Fruit fly (Drosophila melanogaster) whole organism, embryonic: ENCODE results near the gene Setx.
A peak's percentile ranks its signal among the peaks of the same experiment; 100 is the strongest.

Source experiments
- Ada2b ChIP-seq: fragments of 200-800 bp; sonication (Bioruptor generic); IDR thresholded peaks from 2 replicates; pipeline ENCODE4 v1.3.6; 2022; ENCODE audit warnings: missing biosample characterization, missing genetic modification characterization
- CG10267 ChIP-seq: fragments of 200-800 bp; sonication (Bioruptor generic); optimal IDR thresholded peaks from 2 replicates; lab custom pipeline; 2018; ENCODE audit warnings: missing biosample characterization, mild to moderate bottlenecking, missing genetic modification characterization, moderate library complexity
- CG10431 ChIP-seq: fragments of 200-800 bp; sonication (Bioruptor generic); optimal IDR thresholded peaks from 3 replicates; lab custom pipeline; 2018; ENCODE audit warnings: missing biosample characterization, mild to moderate bottlenecking, missing genetic modification characterization
- CG11085 ChIP-seq: fragments of 200-800 bp; sonication (Bioruptor generic); IDR thresholded peaks from 2 replicates; pipeline ENCODE4 v1.3.6; 2022; ENCODE audit warnings: missing biosample characterization, missing genetic modification characterization
- CG11560 ChIP-seq: fragments of 200-800 bp; sonication (Bioruptor generic); IDR thresholded peaks from 3 replicates; pipeline ENCODE4 v1.3.6; 2022; ENCODE audit warnings: missing biosample characterization, missing genetic modification characterization
- CG1233 ChIP-seq: fragments of 200-800 bp; sonication (Bioruptor generic); optimal IDR thresholded peaks from 4 replicates; lab custom pipeline; 2018; ENCODE audit warnings: missing biosample characterization, mild to moderate bottlenecking, missing genetic modification characterization
- CG13894 ChIP-seq: fragments of 200-800 bp; sonication (Bioruptor generic); optimal IDR thresholded peaks from 3 replicates; lab custom pipeline; 2018; ENCODE audit warnings: missing biosample characterization, mild to moderate bottlenecking, missing genetic modification characterization, moderate library complexity
- CG18011 ChIP-seq: fragments of 200-800 bp; sonication (Bioruptor generic); optimal IDR thresholded peaks from 2 replicates; lab custom pipeline; 2017; ENCODE audit warnings: missing biosample characterization, missing genetic modification characterization, mild to moderate bottlenecking, moderate library complexity, missing genotype
- CG18476 ChIP-seq: fragments of 200-800 bp; sonication (Bioruptor generic); optimal IDR thresholded peaks from 2 replicates; lab custom pipeline; 2016; ENCODE audit warnings: missing biosample characterization, mild to moderate bottlenecking, missing genetic modification characterization
- CG2712 ChIP-seq: fragments of 200-800 bp; optimal IDR thresholded peaks from 3 replicates; lab custom pipeline; 2019; ENCODE audit warnings: missing biosample characterization, mild to moderate bottlenecking, missing genetic modification characterization, moderate library complexity
- CG3163 ChIP-seq: fragments of 200-800 bp; sonication (Bioruptor generic); optimal IDR thresholded peaks from 3 replicates; lab custom pipeline; 2016; ENCODE audit warnings: missing biosample characterization, missing genetic modification characterization
- CG33213 ChIP-seq: fragments of 200-800 bp; sonication (Bioruptor generic); optimal IDR thresholded peaks from 3 replicates; lab custom pipeline; 2016; ENCODE audit warnings: missing biosample characterization, missing genetic modification characterization
- CG34224 ChIP-seq: fragments of 200-800 bp; sonication (Bioruptor generic); IDR thresholded peaks from 3 replicates; pipeline ENCODE4 v1.3.6; 2022; ENCODE audit warnings: missing biosample characterization, missing genetic modification characterization; ENCODE audit not compliant: partially characterized antibody
- CG3838 ChIP-seq: fragments of 200-800 bp; sonication (Bioruptor generic); optimal IDR thresholded peaks from 3 replicates; lab custom pipeline; 2016; ENCODE audit warnings: missing biosample characterization, missing genetic modification characterization
- CG3847 ChIP-seq: fragments of 200-800 bp; sonication (Bioruptor generic); IDR thresholded peaks from 2 replicates; pipeline ENCODE4 v1.3.6; 2022; ENCODE audit warnings: missing biosample characterization, missing genetic modification characterization
- CG4282 ChIP-seq: fragments of 200-800 bp; sonication (Bioruptor generic); optimal IDR thresholded peaks from 2 replicates; lab custom pipeline; 2016; ENCODE audit warnings: missing biosample characterization, missing genetic modification characterization
- CG4328 ChIP-seq: fragments of 200-800 bp; sonication (Bioruptor generic); optimal IDR thresholded peaks from 3 replicates; lab custom pipeline; 2017; ENCODE audit warnings: missing biosample characterization, missing genetic modification reagents, missing genetic modification characterization
- CG4707 ChIP-seq: fragments of 200-800 bp; sonication (Bioruptor generic); optimal IDR thresholded peaks from 2 replicates; lab custom pipeline; 2018; ENCODE audit warnings: missing biosample characterization, mild to moderate bottlenecking, missing genetic modification characterization, moderate library complexity
- CG6854 ChIP-seq: fragments of 200-800 bp; sonication (Bioruptor generic); optimal IDR thresholded peaks from 3 replicates; lab custom pipeline; 2017; ENCODE audit warnings: missing biosample characterization, mild to moderate bottlenecking, missing genetic modification characterization
- CG7745 ChIP-seq: fragments of 200-800 bp; sonication (Bioruptor generic); optimal IDR thresholded peaks from 2 replicates; lab custom pipeline; 2018; ENCODE audit warnings: missing biosample characterization, mild to moderate bottlenecking, missing genetic modification characterization, moderate library complexity
- CG7928 ChIP-seq: fragments of 200-800 bp; sonication (Bioruptor generic); optimal IDR thresholded peaks from 2 replicates; lab custom pipeline; 2017; ENCODE audit warnings: missing biosample characterization, mild to moderate bottlenecking, missing genetic modification characterization
- CG8290 ChIP-seq, 3 experiments: fragments of 200-800 bp; sonication (Bioruptor generic); optimal IDR thresholded peaks; 2 replicates each; lab custom pipeline; 2016 to 2019; ENCODE audit warnings: missing biosample characterization in 3 of 3, missing genetic modification characterization in 3 of 3, mild to moderate bottlenecking in 2 of 3, moderate library complexity in 1 of 3
- CG8478 ChIP-seq: fragments of >200 bp; optimal IDR thresholded peaks from 2 replicates; lab custom pipeline; 2018
- Ets97D ChIP-seq: fragments of 200-800 bp; sonication (Bioruptor generic); optimal IDR thresholded peaks from 3 replicates; lab custom pipeline; 2016; ENCODE audit warnings: missing biosample characterization, missing genetic modification characterization
- H2.0 ChIP-seq: fragments of 200-800 bp; sonication (Bioruptor generic); IDR thresholded peaks from 2 replicates; pipeline ENCODE4 v1.3.6; 2022; ENCODE audit warnings: missing biosample characterization, missing genetic modification characterization
- HLH4C ChIP-seq: fragments of 200-800 bp; sonication (Bioruptor generic); IDR thresholded peaks from 3 replicates; pipeline ENCODE4 v1.3.6; 2022; ENCODE audit warnings: missing biosample characterization, missing genetic modification characterization; ENCODE audit not compliant: partially characterized antibody
- Hey ChIP-seq: fragments of 200-800 bp; sonication (Bioruptor generic); optimal IDR thresholded peaks from 3 replicates; lab custom pipeline; 2018; ENCODE audit warnings: missing biosample characterization, mild to moderate bottlenecking, missing genetic modification characterization
- Mes4 ChIP-seq: fragments of 200-800 bp; sonication (Bioruptor generic); optimal IDR thresholded peaks from 2 replicates; lab custom pipeline; 2016; ENCODE audit warnings: missing biosample characterization, missing genetic modification characterization
- Oli ChIP-seq: fragments of 200-800 bp; sonication (Bioruptor generic); optimal IDR thresholded peaks from 2 replicates; lab custom pipeline; 2018; ENCODE audit warnings: missing biosample characterization, mild to moderate bottlenecking, missing genetic modification characterization, moderate library complexity
- PHDP ChIP-seq: fragments of 200-800 bp; sonication (Bioruptor generic); optimal IDR thresholded peaks from 3 replicates; lab custom pipeline; 2018; ENCODE audit warnings: missing biosample characterization, mild to moderate bottlenecking, missing genetic modification characterization, moderate library complexity
- Six4 ChIP-seq: fragments of 200-800 bp; sonication (Bioruptor generic); optimal IDR thresholded peaks from 2 replicates; lab custom pipeline; 2016; ENCODE audit warnings: missing biosample characterization, missing genetic modification characterization
- Ssrp ChIP-seq: fragments of 200-800 bp; sonication (Bioruptor generic); optimal IDR thresholded peaks from 2 replicates; lab custom pipeline; 2018; ENCODE audit warnings: missing biosample characterization, mild to moderate bottlenecking, missing genetic modification characterization, moderate library complexity
- Tbp ChIP-seq: fragments of >200 bp; optimal IDR thresholded peaks from 2 replicates; lab custom pipeline; 2018; ENCODE audit warnings: missing biosample characterization, missing genetic modification characterization
- abd-A ChIP-seq: fragments of 200-800 bp; sonication (Bioruptor generic); optimal IDR thresholded peaks from 3 replicates; lab custom pipeline; 2019; ENCODE audit warnings: missing biosample characterization, mild to moderate bottlenecking, missing genetic modification characterization, moderate library complexity
- cg ChIP-seq: fragments of 200-800 bp; sonication (Bioruptor generic); optimal IDR thresholded peaks from 3 replicates; lab custom pipeline; 2019; ENCODE audit warnings: missing biosample characterization, mild to moderate bottlenecking, missing genetic modification characterization, moderate library complexity
- da ChIP-seq: fragments of 200-800 bp; sonication (Bioruptor generic); optimal IDR thresholded peaks from 2 replicates; lab custom pipeline; 2016; ENCODE audit warnings: missing biosample characterization, missing genetic modification characterization
- dati ChIP-seq: fragments of 200-800 bp; sonication (Bioruptor generic); IDR thresholded peaks from 2 replicates; pipeline ENCODE4 v1.3.6; 2022; ENCODE audit warnings: missing biosample characterization, missing genetic modification characterization
- dm ChIP-seq: fragments of 200-800 bp; sonication (Bioruptor generic); optimal IDR thresholded peaks from 3 replicates; lab custom pipeline; 2016; ENCODE audit warnings: missing biosample characterization, missing genetic modification characterization
- fd102C ChIP-seq: fragments of 200-800 bp; sonication (Bioruptor generic); optimal IDR thresholded peaks from 2 replicates; lab custom pipeline; 2018; ENCODE audit warnings: missing biosample characterization, mild to moderate bottlenecking, missing genetic modification characterization, moderate library complexity
- jigr1 ChIP-seq: fragments of 200-800 bp; sonication (Bioruptor generic); IDR thresholded peaks from 3 replicates; pipeline ENCODE4 v1.3.6; 2022; ENCODE audit warnings: missing biosample characterization, missing genetic modification characterization
- jumu ChIP-seq: fragments of 200-800 bp; sonication (Bioruptor generic); optimal IDR thresholded peaks from 3 replicates; lab custom pipeline; 2016; ENCODE audit warnings: missing biosample characterization, missing genetic modification characterization
- mirr ChIP-seq: fragments of 200-800 bp; sonication (Bioruptor generic); optimal IDR thresholded peaks from 3 replicates; lab custom pipeline; 2018; ENCODE audit warnings: missing biosample characterization, mild to moderate bottlenecking, missing genetic modification characterization
- phol ChIP-seq: fragments of 200-800 bp; sonication (Bioruptor generic); optimal IDR thresholded peaks from 3 replicates; lab custom pipeline; 2018; ENCODE audit warnings: missing biosample characterization, mild to moderate bottlenecking, missing genetic modification characterization, moderate library complexity
- so ChIP-seq: fragments of 200-800 bp; sonication (Bioruptor generic); IDR thresholded peaks from 3 replicates; pipeline ENCODE4 v1.3.6; 2022; ENCODE audit warnings: missing biosample characterization, missing genetic modification characterization
- stwl ChIP-seq: fragments of 200-800 bp; sonication (Bioruptor generic); optimal IDR thresholded peaks from 3 replicates; lab custom pipeline; 2018; ENCODE audit warnings: missing biosample characterization, mild to moderate bottlenecking, missing genetic modification characterization, moderate library complexity
- tap ChIP-seq: fragments of 200-800 bp; optimal IDR thresholded peaks from 3 replicates; lab custom pipeline; 2019; ENCODE audit warnings: missing biosample characterization, mild to moderate bottlenecking, missing genetic modification characterization, moderate library complexity
- tup ChIP-seq: fragments of 200-800 bp; sonication (Bioruptor generic); optimal IDR thresholded peaks from 2 replicates; lab custom pipeline; 2016; ENCODE audit warnings: missing biosample characterization, mild to moderate bottlenecking, missing genetic modification characterization, moderate library complexity
- unc-4 ChIP-seq: fragments of 200-800 bp; sonication (Bioruptor generic); IDR thresholded peaks from 2 replicates; pipeline ENCODE4 v1.3.6; 2022; ENCODE audit warnings: missing biosample characterization, missing genetic modification characterization; ENCODE audit not compliant: partially characterized antibody
- vfl ChIP-seq: fragments of 200-800 bp; sonication (Bioruptor generic); optimal IDR thresholded peaks from 2 replicates; lab custom pipeline; 2016; ENCODE audit warnings: missing biosample characterization, missing genetic modification characterization
- wdn ChIP-seq: fragments of 200-800 bp; sonication (Bioruptor generic); IDR thresholded peaks from 2 replicates; pipeline ENCODE4 v1.3.6; 2022; ENCODE audit warnings: missing biosample characterization, missing genetic modification characterization

Setx gene

dm6 chr3L:8127712-8128210 is 9.5 kb downstream of the Setx start, which contains the start of the genes Cds and Uba2 (continued):
- peak; percentile 91 for TF ChIP-seq Oli
- TF ChIP-seq stwl (tag; lab: Kevin White, UChicago) = peak; percentile 91
- peak; percentile 60 for TF ChIP-seq Mes4 (GFP tag; lab: Kevin White, UChicago)
- TF ChIP-seq Six4 (GFP tag; lab: Kevin White, UChicago) = peak; percentile 87
- peak; percentile 99 for TF ChIP-seq CG10267 (tag; lab: Kevin White, UChicago)
- TF ChIP-seq CG4282 = peak; percentile 38
- TF ChIP-seq CG11085 (GFP tag; lab: Robert Waterston, UW) = peak; percentile 87
- no peak for TF ChIP-seq CG8478 (lab: Kevin White, UChicago)
- peak; percentile 81 for TF ChIP-seq tup (GFP tag; lab: Kevin White, UChicago)
- peak; percentile 87 for TF ChIP-seq wdn (GFP tag; lab: Robert Waterston, UW)
- peak; percentile 77 for TF ChIP-seq Ets97D (GFP tag; lab: Kevin White, UChicago)
- TF ChIP-seq CG4328 = peak; percentile 93
- peak; percentile 81 for TF ChIP-seq CG10431 (GFP tag; lab: Kevin White, UChicago)
- peak; percentile 80 for TF ChIP-seq mirr (GFP tag; lab: Kevin White, UChicago)
- TF ChIP-seq CG11560 (tag; lab: Robert Waterston, UW) = peak; percentile 84
- TF ChIP-seq CG3847 (GFP tag; lab: Robert Waterston, UW) = peak; percentile 97
- peak; percentile 59 for TF ChIP-seq dati (GFP tag; lab: Robert Waterston, UW)
- no peak for TF ChIP-seq abd-A (tag; lab: Kevin White, UChicago)
- TF ChIP-seq PHDP (tag; lab: Kevin White, UChicago) = peak; percentile 95
- no peak for TF ChIP-seq cg (GFP tag; lab: Kevin White, UChicago)
- TF ChIP-seq CG1233 = peak; percentile 86
- TF ChIP-seq jumu = peak; percentile 71
- peak; percentile 68 for TF ChIP-seq CG33213 (GFP tag; lab: Kevin White, UChicago)
- TF ChIP-seq unc-4 (GFP tag; lab: Robert Waterston, UW) = 0 out of 2 replicates have a peak, but pooled peaks have one; percentile 29
- TF ChIP-seq Ssrp = peak; percentile 90
- peak; percentile 33 for TF ChIP-seq fd102C (GFP tag; lab: Kevin White, UChicago)
- peak; percentile 48 for TF ChIP-seq dm
- peak; percentile 94 for TF ChIP-seq phol (tag; lab: Kevin White, UChicago)
- no peak for TF ChIP-seq da (GFP tag; lab: Kevin White, UChicago)
- TF ChIP-seq CG7928 (GFP tag; lab: Kevin White, UChicago) = peak; percentile 92
- peak; percentile 64 for TF ChIP-seq CG6854 (GFP tag; lab: Kevin White, UChicago)
- TF ChIP-seq CG2712 (tag; lab: Kevin White, UChicago) = peak; percentile 94
- peak; percentile 86 for TF ChIP-seq CG18476 (GFP tag; lab: Kevin White, UChicago)
- peak; percentile 79; the same call in 2 of the 3 replicates for TF ChIP-seq so (GFP tag; lab: Robert Waterston, UW)
- peak; percentile 82 for TF ChIP-seq CG8290 (GFP tag; optimal IDR thresholded peaks at IDR 0.05; lab: Kevin White, UChicago)
- peak; percentile 61 to 83 for TF ChIP-seq CG8290 (tag; optimal IDR thresholded peaks at IDR 0.05; lab: Kevin White, UChicago)
- peak; percentile 57 for TF ChIP-seq CG4707 (GFP tag; lab: Kevin White, UChicago)
- peak; percentile 95 for TF ChIP-seq CG13894 (tag; lab: Kevin White, UChicago)
- peak; percentile 86 for TF ChIP-seq H2.0 (GFP tag; lab: Robert Waterston, UW)
- TF ChIP-seq tap (tag; lab: Kevin White, UChicago) = peak; percentile 89
- TF ChIP-seq Hey (tag; lab: Kevin White, UChicago) = no peak
- peak; percentile 33 for TF ChIP-seq CG3163 (GFP tag; lab: Kevin White, UChicago)
- no peak for TF ChIP-seq CG7745 (tag; lab: Kevin White, UChicago)
- TF ChIP-seq jigr1 (GFP tag; lab: Robert Waterston, UW) = peak; percentile 84
- peak; percentile 62 for TF ChIP-seq CG3838 (GFP tag; lab: Kevin White, UChicago)
- TF ChIP-seq CG18011 (GFP tag; lab: Kevin White, UChicago) = peak; percentile 86
- no peak for TF ChIP-seq CG34224 (GFP tag; lab: Robert Waterston, UW)
- peak; percentile 85 for TF ChIP-seq vfl (GFP tag; lab: Kevin White, UChicago)
- no peak for TF ChIP-seq Tbp (GFP tag; lab: Kevin White, UChicago)
- TF ChIP-seq HLH4C = peak; percentile 47; the same call in 1 of the 3 replicates
- peak; percentile 92 for TF ChIP-seq Ada2b
